Worm (Caenorhabditis elegans): Measurements from ENCODE around the gene C25D7.9.
A peak's percentile ranks its signal among the peaks of the same experiment; 100 is the strongest.

The C25D7.9 gene

DNA sequence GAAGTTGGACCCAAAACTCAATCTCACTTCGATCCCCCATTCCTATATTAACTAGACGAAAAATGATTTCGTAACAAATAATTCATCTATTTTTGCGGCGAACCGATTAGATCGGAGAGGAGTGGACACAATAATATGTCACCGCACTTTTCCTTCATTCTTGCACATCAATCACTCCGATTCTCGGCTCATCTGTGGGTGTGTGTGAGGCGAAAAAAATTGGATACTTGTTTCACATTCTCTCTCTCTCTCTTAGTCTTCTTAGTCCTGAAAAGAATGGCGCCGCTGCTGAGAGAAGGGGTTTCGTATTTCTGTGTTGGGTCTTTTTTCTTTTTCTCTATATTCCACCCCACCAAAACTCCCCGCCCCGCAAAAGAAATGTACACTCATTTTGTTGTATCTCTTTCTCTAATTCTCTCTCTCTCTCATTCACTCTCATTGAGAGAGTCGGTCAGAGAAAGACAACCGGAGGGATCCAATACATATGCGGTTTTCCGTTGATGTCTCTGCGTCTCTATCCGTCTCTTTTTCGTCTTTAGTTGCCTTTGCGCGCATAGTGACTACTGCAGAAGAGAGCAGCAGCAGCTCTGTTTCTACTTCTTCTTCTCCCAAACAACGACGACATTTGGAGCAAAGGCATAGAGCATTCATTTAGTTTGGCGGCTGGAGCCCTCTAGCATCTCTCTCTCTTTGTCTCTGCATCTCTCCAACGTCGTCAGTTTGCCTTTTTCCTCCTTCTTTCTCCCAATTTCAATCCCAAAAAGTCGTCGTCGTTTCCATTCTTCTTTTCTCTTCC, 6.3 kb downstream of the C25D7.9 start, which contains the start of gene unc-76 (continued):
- TF ChIP-seq ceh-24 (tag; optimal IDR thresholded peaks at IDR 0.05) (no peak), zip-5 (tag; optimal IDR thresholded peaks at IDR 0.05) (no peak), pros-1 (tag; optimal IDR thresholded peaks at IDR 0.05) (peak; percentile 73), ceh-14 (tag; optimal IDR thresholded peaks at IDR 0.05) (peak; percentile 74), che-1 (tag; optimal IDR thresholded peaks at IDR 0.05) (no peak), nfya-1 (tag; optimal IDR thresholded peaks at IDR 0.05) (peak; percentile 89), ceh-48 (tag; optimal IDR thresholded peaks at IDR 0.05) (peak; percentile 52), eyg-1 (tag; optimal IDR thresholded peaks at IDR 0.05) (no peak), ahr-1 (tag; optimal IDR thresholded peaks at IDR 0.05) (no peak), fkh-6 (tag; optimal IDR thresholded peaks at IDR 0.05) (peak; percentile 6), ceh-31 (tag; optimal IDR thresholded peaks at IDR 0.05) (peak; percentile 92), syd-9 (tag; optimal IDR thresholded peaks at IDR 0.05) (peak; percentile 24), sox-2 (GFP tag; IDR thresholded peaks at IDR 0.05) (peak; percentile 28; the same call in 1 of the 2 replicates), nhr-11 (tag; optimal IDR thresholded peaks at IDR 0.05) (no peak), pha-4 (tag; optimal IDR thresholded peaks at IDR 0.05) (no peak), ceh-6 (GFP tag; optimal IDR thresholded peaks at IDR 0.05) (no peak), ceh-22 (tag; optimal IDR thresholded peaks at IDR 0.05) (no peak), ama-1 (optimal IDR thresholded peaks at IDR 0.05) (no peak), lim-6 (tag; optimal IDR thresholded peaks at IDR 0.05) (no peak), ets-4 (tag; optimal IDR thresholded peaks at IDR 0.05) (no peak), ceh-30 (tag; optimal IDR thresholded peaks at IDR 0.05) (no peak), npax-4 (tag; optimal IDR thresholded peaks at IDR 0.05) (no peak), pha-2 (tag; optimal IDR thresholded peaks at IDR 0.05) (no peak), ceh-45 (GFP tag; IDR thresholded peaks at IDR 0.05) (no peak), ttx-3 (tag; optimal IDR thresholded peaks at IDR 0.05) (no peak), C38D4.7 (GFP tag; optimal IDR thresholded peaks at IDR 0.05) (no peak), tbx-7 (tag; optimal IDR thresholded peaks at IDR 0.05) (no peak), Y22D7AL.16 (tag; optimal IDR thresholded peaks at IDR 0.05) (no peak), unc-55 (GFP tag; optimal IDR thresholded peaks at IDR 0.05) (peak; percentile 89), sdc-2 (tag; optimal IDR thresholded peaks at IDR 0.05) (no peak), hlh-13 (GFP tag; optimal IDR thresholded peaks at IDR 0.05) (no peak), lin-11 (tag; optimal IDR thresholded peaks at IDR 0.05) (no peak), fax-1 (tag; optimal IDR thresholded peaks at IDR 0.05) (peak; percentile 32), pat-9 (tag; optimal IDR thresholded peaks at IDR 0.05) (no peak), ref-2 (tag; optimal IDR thresholded peaks at IDR 0.05) (peak; percentile 55), ceh-34 (tag; optimal IDR thresholded peaks at IDR 0.05) (peak; percentile 98), madf-2 (tag; optimal IDR thresholded peaks at IDR 0.05) (no peak), unc-3 (GFP tag; conservative IDR thresholded peaks at IDR 0.05) (no peak), unc-3 (tag; optimal IDR thresholded peaks at IDR 0.05) (peak; percentile 57), hlh-6 (tag; optimal IDR thresholded peaks at IDR 0.05) (no peak), ceh-2 (tag; optimal IDR thresholded peaks at IDR 0.05) (peak; percentile 60), K02D7.2 (tag; optimal IDR thresholded peaks at IDR 0.05) (no peak)

DNA sequence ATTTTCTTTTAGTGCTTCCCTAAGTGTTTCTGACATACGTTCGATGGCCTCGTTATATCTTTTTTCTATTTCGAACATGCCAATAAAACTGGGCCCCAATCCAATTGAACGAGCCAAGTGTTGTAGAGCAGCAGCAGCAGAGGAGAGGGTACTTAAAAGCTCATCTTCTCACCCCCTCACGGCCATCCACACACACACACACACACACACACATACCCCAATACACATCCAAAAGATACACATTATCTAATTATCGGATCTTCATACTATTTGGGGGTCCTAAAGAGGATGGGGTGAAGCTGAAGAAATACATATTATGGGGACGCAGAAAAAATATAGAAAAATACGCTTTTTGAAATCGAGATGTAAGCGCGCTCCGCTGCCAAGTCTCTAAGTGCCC, 7.8 kb downstream of the C25D7.9 start:
- TF ChIP-seq ceh-31 (tag; optimal IDR thresholded peaks at IDR 0.05) (peak; percentile 13), syd-9 (tag; optimal IDR thresholded peaks at IDR 0.05) (no peak), unc-42 (tag; optimal IDR thresholded peaks at IDR 0.05) (peak; percentile 91), ceh-24 (tag; optimal IDR thresholded peaks at IDR 0.05) (no peak), dve-1 (tag; optimal IDR thresholded peaks at IDR 0.05) (no peak), ceh-6 (GFP tag; optimal IDR thresholded peaks at IDR 0.05) (no peak), hlh-30 (tag; optimal IDR thresholded peaks at IDR 0.05; ENCODE audit: insufficient read depth) (no peak), unc-55 (GFP tag; optimal IDR thresholded peaks at IDR 0.05) (no peak), ceh-48 (tag; optimal IDR thresholded peaks at IDR 0.05) (peak; percentile 39)
